Worm (Caenorhabditis elegans) whole organism, L1 larva: Measurements from ENCODE around the gene frpr-21.
A peak's percentile ranks its signal among the peaks of the same experiment; 100 is the strongest.

Source experiments
- C04F5.9 ChIP-seq: sonication (generic microtip); optimal IDR thresholded peaks from 2 replicates; lab custom pipeline; 2016; ENCODE audit warnings: missing genetic modification characterization, missing compliant biosample characterization
- C16A3.4 ChIP-seq: fragments of 150-350 bp; optimal IDR thresholded peaks from 2 replicates; lab custom pipeline; 2014; ENCODE audit warnings: missing biosample characterization, missing genetic modification characterization
- Y116A8C.19 ChIP-seq: sonication (generic microtip); optimal IDR thresholded peaks from 2 replicates; lab custom pipeline; 2016; ENCODE audit warnings: missing compliant biosample characterization, missing genetic modification characterization, borderline replicate concordance
- aha-1 ChIP-seq: fragments of 150-350 bp; optimal IDR thresholded peaks from 2 replicates; lab custom pipeline; 2014; ENCODE audit warnings: missing biosample characterization, missing genetic modification characterization
- aly-2 ChIP-seq: fragments of 150-350 bp; optimal IDR thresholded peaks from 2 replicates; lab custom pipeline; 2014; ENCODE audit warnings: missing biosample characterization, missing genetic modification characterization
- blmp-1 ChIP-seq: fragments of 150-350 bp; optimal IDR thresholded peaks from 2 replicates; lab custom pipeline; 2014; ENCODE audit warnings: missing biosample characterization, missing genetic modification characterization
- ceh-8 ChIP-seq: fragments of 200-800 bp; sonication (Bioruptor generic); optimal IDR thresholded peaks from 2 replicates; lab custom pipeline; 2018; ENCODE audit warnings: mild to moderate bottlenecking, missing genetic modification characterization, moderate library complexity, missing compliant biosample characterization
- ceh-82 ChIP-seq, 3 experiments: fragments of 150-350 bp in 1 of 3; sonication (generic microtip) in 2 of 3; optimal IDR thresholded peaks; 2 replicates each; lab custom pipeline; 2014 to 2017; ENCODE audit warnings: missing biosample characterization in 3 of 3, missing genetic modification characterization in 3 of 3
- ceh-88 ChIP-seq: fragments of 200-800 bp; sonication (Bioruptor generic); IDR thresholded peaks from 2 replicates; pipeline ENCODE4 v1.3.6; 2022; ENCODE audit warnings: missing genetic modification characterization, missing compliant biosample characterization
- ceh-90 ChIP-seq: sonication (generic microtip); optimal IDR thresholded peaks from 2 replicates; lab custom pipeline; 2016; ENCODE audit warnings: missing genetic modification characterization, missing compliant biosample characterization
- ces-1 ChIP-seq: fragments of 150-350 bp; optimal IDR thresholded peaks from 2 replicates; lab custom pipeline; 2014; ENCODE audit warnings: missing biosample characterization, missing genetic modification reagents, missing genetic modification characterization
- dpl-1 ChIP-seq, 3 experiments: fragments of 150-350 bp in 2 of 3; sonication (generic microtip) in 1 of 3; optimal IDR thresholded peaks; 2 replicates each; lab custom pipeline; 2014 to 2017; ENCODE audit warnings: missing biosample characterization in 3 of 3, missing genetic modification characterization in 3 of 3, missing genetic modification reagents in 3 of 3
- efl-1 ChIP-seq, 4 experiments: fragments of 150-350 bp; optimal IDR thresholded peaks in 3 of 4; peaks in 1 of 4; 1 replicate in 1 of 4; 2 replicates in 3 of 4; lab custom pipeline; 2014; ENCODE audit warnings: missing biosample characterization in 2 of 4, missing genetic modification characterization in 2 of 4, missing genetic modification reagents in 2 of 4
- efl-3 ChIP-seq: fragments of 200-800 bp; sonication (Bioruptor generic); optimal IDR thresholded peaks from 2 replicates; lab custom pipeline; 2018; ENCODE audit warnings: mild to moderate bottlenecking, missing genetic modification characterization, missing compliant biosample characterization
- egl-27 ChIP-seq, 2 experiments: fragments of 150-350 bp in 1 of 2; sonication (generic microtip); optimal IDR thresholded peaks; 3 replicates each; lab custom pipeline; 2017 to 2018; ENCODE audit warnings: missing biosample characterization in 2 of 2, missing genetic modification characterization in 2 of 2, missing genetic modification reagents in 2 of 2
- ets-5 ChIP-seq: fragments of 200-800 bp; sonication (Bioruptor generic); IDR thresholded peaks from 2 replicates; pipeline ENCODE4 v1.3.6; 2022; ENCODE audit warnings: missing genetic modification characterization, missing compliant biosample characterization
- fkh-10 ChIP-seq: sonication (generic microtip); optimal IDR thresholded peaks from 2 replicates; lab custom pipeline; 2017; ENCODE audit warnings: missing biosample characterization, missing genetic modification reagents, missing genetic modification characterization
- hlh-4 ChIP-seq: sonication (generic microtip); optimal IDR thresholded peaks from 2 replicates; lab custom pipeline; 2016; ENCODE audit warnings: mild to moderate bottlenecking, missing genetic modification characterization, missing compliant biosample characterization
- hpl-2 ChIP-seq: fragments of 150-350 bp; optimal IDR thresholded peaks from 2 replicates; lab custom pipeline; 2014; ENCODE audit warnings: missing biosample characterization, missing genetic modification reagents, missing genetic modification characterization
- jun-1 ChIP-seq: fragments of 150-350 bp; optimal IDR thresholded peaks from 2 replicates; lab custom pipeline; 2014; ENCODE audit warnings: missing biosample characterization, missing genetic modification reagents, missing genetic modification characterization
- lin-13 ChIP-seq: fragments of 150-350 bp; optimal IDR thresholded peaks from 2 replicates; lab custom pipeline; 2014; ENCODE audit warnings: missing biosample characterization, missing genetic modification reagents, missing genetic modification characterization
- lin-15B ChIP-seq: fragments of 150-350 bp; sonication (generic microtip); optimal IDR thresholded peaks from 3 replicates; lab custom pipeline; 2014; ENCODE audit warnings: missing biosample characterization, missing genetic modification characterization
- lin-35 ChIP-seq, 2 experiments: fragments of 150-350 bp; optimal IDR thresholded peaks; 2 replicates each; lab custom pipeline; 2014; ENCODE audit warnings: missing biosample characterization in 2 of 2, missing genetic modification characterization in 2 of 2, missing genetic modification reagents in 2 of 2
- lin-39 ChIP-seq: fragments of 150-350 bp; optimal IDR thresholded peaks from 2 replicates; lab custom pipeline; 2014; ENCODE audit warnings: missing biosample characterization, missing genetic modification reagents, missing genetic modification characterization
- lir-3 ChIP-seq: sonication (generic microtip); optimal IDR thresholded peaks from 2 replicates; lab custom pipeline; 2016; ENCODE audit warnings: mild to moderate bottlenecking, missing genetic modification characterization, moderate library complexity, missing compliant biosample characterization; ENCODE audit not compliant: poor library complexity
- lsy-2 ChIP-seq, 2 experiments: fragments of 150-350 bp; optimal IDR thresholded peaks; 2 replicates each; lab custom pipeline; 2014; ENCODE audit warnings: missing biosample characterization in 2 of 2, missing genetic modification characterization in 2 of 2
- mdl-1 ChIP-seq, 2 experiments: fragments of 150-350 bp; optimal IDR thresholded peaks; 2 replicates each; lab custom pipeline; 2014 to 2017; ENCODE audit warnings: missing biosample characterization in 2 of 2, missing genetic modification characterization in 2 of 2, inconsistent platforms in 1 of 2
- mef-2 ChIP-seq: fragments of 150-350 bp; optimal IDR thresholded peaks from 2 replicates; lab custom pipeline; 2014; ENCODE audit warnings: missing biosample characterization, missing genetic modification characterization
- mep-1 ChIP-seq: fragments of 150-350 bp; optimal IDR thresholded peaks from 2 replicates; lab custom pipeline; 2014; ENCODE audit warnings: missing biosample characterization, missing genetic modification characterization
- nhr-11 ChIP-seq: fragments of 150-350 bp; optimal IDR thresholded peaks from 2 replicates; lab custom pipeline; 2014; ENCODE audit warnings: missing biosample characterization, missing genetic modification characterization
- nhr-19 ChIP-seq: fragments of 200-800 bp; sonication (Bioruptor generic); conservative IDR thresholded peaks from 2 replicates; pipeline ENCODE4 v1.3.6; 2022; ENCODE audit warnings: missing genetic modification characterization, missing compliant biosample characterization
- nhr-237 ChIP-seq: fragments of 150-350 bp; optimal IDR thresholded peaks from 2 replicates; lab custom pipeline; 2014; ENCODE audit warnings: missing biosample characterization, missing genetic modification characterization
- nhr-28 ChIP-seq: fragments of 150-350 bp; optimal IDR thresholded peaks from 2 replicates; lab custom pipeline; 2014; ENCODE audit warnings: missing biosample characterization, missing genetic modification characterization
- nhr-47 ChIP-seq: sonication (generic microtip); optimal IDR thresholded peaks from 2 replicates; lab custom pipeline; 2016; ENCODE audit warnings: mild to moderate bottlenecking, missing genetic modification characterization, moderate library complexity, missing compliant biosample characterization
- nhr-76 ChIP-seq: sonication (generic microtip); optimal IDR thresholded peaks from 2 replicates; lab custom pipeline; 2017; ENCODE audit warnings: missing biosample characterization, missing genetic modification characterization
- nhr-77 ChIP-seq: fragments of 150-350 bp; optimal IDR thresholded peaks from 2 replicates; lab custom pipeline; 2014; ENCODE audit warnings: missing biosample characterization, missing genetic modification characterization
- nhr-85 ChIP-seq: sonication (generic microtip); peaks from one replicate; lab custom pipeline; 2016; ENCODE audit warnings: missing genetic modification characterization, inconsistent platforms, missing compliant biosample characterization
- nhr-90 ChIP-seq: sonication (generic microtip); optimal IDR thresholded peaks from 2 replicates; lab custom pipeline; 2016; ENCODE audit warnings: mild to moderate bottlenecking, missing genetic modification characterization, missing compliant biosample characterization; ENCODE audit not compliant: poor library complexity
- pax-3 ChIP-seq: fragments of 200-800 bp; sonication (Bioruptor generic); optimal IDR thresholded peaks from 2 replicates; lab custom pipeline; 2018; ENCODE audit warnings: mild to moderate bottlenecking, missing genetic modification characterization, moderate library complexity, missing compliant biosample characterization
- pqm-1 ChIP-seq: sonication (generic microtip); optimal IDR thresholded peaks from 3 replicates; lab custom pipeline; 2017; ENCODE audit warnings: missing biosample characterization, missing genetic modification characterization
- rnt-1 ChIP-seq: sonication (generic microtip); optimal IDR thresholded peaks from 2 replicates; lab custom pipeline; 2016; ENCODE audit warnings: mild to moderate bottlenecking, missing genetic modification characterization, moderate library complexity, missing compliant biosample characterization
- snpc-4 ChIP-seq: fragments of 150-350 bp; optimal IDR thresholded peaks from 2 replicates; lab custom pipeline; 2014; ENCODE audit warnings: missing biosample characterization, missing genetic modification characterization
- sox-4 ChIP-seq: sonication (generic microtip); optimal IDR thresholded peaks from 2 replicates; lab custom pipeline; 2016; ENCODE audit warnings: missing genetic modification characterization, missing compliant biosample characterization
- sup-37 ChIP-seq: fragments of 200-800 bp; sonication (Bioruptor generic); optimal IDR thresholded peaks from 2 replicates; lab custom pipeline; 2018; ENCODE audit warnings: mild to moderate bottlenecking, missing genetic modification characterization, missing compliant biosample characterization
- swsn-7 ChIP-seq: sonication (generic microtip); optimal IDR thresholded peaks from 2 replicates; lab custom pipeline; 2016; ENCODE audit warnings: missing genetic modification characterization, missing compliant biosample characterization
- tbx-2 ChIP-seq: sonication (generic microtip); optimal IDR thresholded peaks from 2 replicates; lab custom pipeline; 2016; ENCODE audit warnings: missing genetic modification characterization, missing compliant biosample characterization
- tlp-1 ChIP-seq: fragments of 150-350 bp; optimal IDR thresholded peaks from 2 replicates; lab custom pipeline; 2014; ENCODE audit warnings: missing biosample characterization, missing genetic modification characterization
- unc-130 ChIP-seq: fragments of 150-350 bp; optimal IDR thresholded peaks from 2 replicates; lab custom pipeline; 2017; ENCODE audit warnings: missing biosample characterization, missing genetic modification characterization, inconsistent platforms
- unc-62 ChIP-seq: fragments of 150-350 bp; optimal IDR thresholded peaks from 2 replicates; lab custom pipeline; 2014; ENCODE audit warnings: missing biosample characterization, missing genetic modification reagents, missing genetic modification characterization
- unc-86 ChIP-seq: sonication (generic microtip); optimal IDR thresholded peaks from 2 replicates; lab custom pipeline; 2016; ENCODE audit warnings: missing genetic modification characterization, missing compliant biosample characterization
- ztf-4 ChIP-seq: fragments of 150-350 bp; optimal IDR thresholded peaks from 2 replicates; lab custom pipeline; 2014; ENCODE audit warnings: missing biosample characterization, missing genetic modification characterization

Gene frpr-21

ce11 chrII:10384680-10385383, 37.0 kb downstream of the frpr-21 start, which contains the start of gene ztf-27 (continued):
- TF ChIP-seq ces-1 (GFP tag; lab: Kevin White, UChicago) (no peak), efl-3 (GFP tag; lab: Kevin White, UChicago) (no peak), jun-1 (peak; percentile 28), nhr-90 (tag; lab: Kevin White, UChicago) (peak; percentile 38), hlh-4 (tag; lab: Kevin White, UChicago) (no peak), nhr-11 (tag; lab: Kevin White, UChicago) (no peak), nhr-237 (tag; lab: Kevin White, UChicago) (no peak), pqm-1 (no peak), Y116A8C.19 (no peak), lin-39 (tag; lab: Kevin White, UChicago) (no peak), mef-2 (no peak), dpl-1 (GFP tag; optimal IDR thresholded peaks at IDR 0.05; lab: Kevin White, UChicago) (no peak), nhr-85 (tag; lab: Kevin White, UChicago) (peak; percentile 88), ceh-88 (GFP tag; lab: Robert Waterston, UW) (no peak), ceh-8 (GFP tag; lab: Kevin White, UChicago) (no peak), lin-15B (tag; lab: Kevin White, UChicago) (no peak), aha-1 (tag; lab: Kevin White, UChicago) (no peak), nhr-77 (tag; lab: Kevin White, UChicago) (no peak), blmp-1 (peak; percentile 82), lir-3 (tag; lab: Kevin White, UChicago) (peak; percentile 18), sox-4 (tag; lab: Kevin White, UChicago) (no peak), ztf-4 (tag; lab: Kevin White, UChicago) (no peak), nhr-76 (tag; lab: Kevin White, UChicago) (no peak), tbx-2 (tag; lab: Kevin White, UChicago) (no peak), lin-13 (GFP tag; lab: Kevin White, UChicago) (no peak), sup-37 (no peak), aly-2 (tag; lab: Kevin White, UChicago) (no peak), fkh-10 (GFP tag; lab: Kevin White, UChicago) (no peak), nhr-47 (tag; lab: Kevin White, UChicago) (peak; percentile 48), tlp-1 (tag; lab: Kevin White, UChicago) (no peak), mep-1 (peak; percentile 55), unc-130 (tag; lab: Kevin White, UChicago) (no peak), lin-35 (GFP tag; optimal IDR thresholded peaks at IDR 0.05; lab: Kevin White, UChicago) (peak in 1 of 2 experiments; percentile 50)

DNA sequence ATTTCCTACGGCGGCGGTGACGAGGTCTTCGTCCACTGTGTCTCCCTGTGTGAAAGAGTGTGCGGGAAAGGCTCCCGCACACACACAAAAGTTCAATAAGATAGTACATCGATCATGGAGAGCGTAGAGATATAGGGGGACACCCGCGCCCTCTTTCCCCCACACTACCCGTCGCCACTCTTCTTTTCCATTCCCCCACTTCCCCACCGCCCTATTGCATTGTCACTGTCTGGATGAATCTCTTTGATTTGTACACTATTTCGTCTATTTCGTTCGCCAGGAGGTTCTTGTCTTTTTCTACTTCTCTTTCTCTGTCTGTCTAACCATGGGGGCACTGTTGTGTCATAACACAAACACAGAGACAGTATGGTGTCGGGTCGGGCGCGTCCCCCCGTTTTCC, 39.6 kb downstream of the frpr-21 start:
- peak in 1 of 2 experiments; percentile 62 for TF ChIP-seq mdl-1 (tag; optimal IDR thresholded peaks at IDR 0.05; lab: Kevin White, UChicago)
- peak; percentile 20 for TF ChIP-seq lin-13 (GFP tag; lab: Kevin White, UChicago)
- no peak for TF ChIP-seq C04F5.9 (tag; lab: Kevin White, UChicago)
- TF ChIP-seq efl-1 (optimal IDR thresholded peaks at IDR 0.05; lab: Kevin White, UChicago): peak; percentile 37 to 41
- peak; percentile 9 to 95 for TF ChIP-seq efl-1 (GFP tag; optimal IDR thresholded peaks at IDR 0.05 in 1 of 2; lab: Kevin White, UChicago)
- TF ChIP-seq ceh-90 (tag; lab: Kevin White, UChicago): no peak
- no peak for TF ChIP-seq hpl-2 (GFP tag; lab: Kevin White, UChicago)
- TF ChIP-seq nhr-77 (tag; lab: Kevin White, UChicago): peak; percentile 27
- TF ChIP-seq blmp-1: peak; percentile 72
- TF ChIP-seq rnt-1 (tag; lab: Kevin White, UChicago): peak; percentile 60
- TF ChIP-seq mep-1: peak; percentile 42
- peak; percentile 66 for TF ChIP-seq nhr-19 (GFP tag; lab: Robert Waterston, UW)
- TF ChIP-seq C16A3.4 (tag; lab: Kevin White, UChicago): peak; percentile 27
- TF ChIP-seq snpc-4 (tag; lab: Kevin White, UChicago): peak; percentile 11
- TF ChIP-seq ztf-4 (tag; lab: Kevin White, UChicago): no peak
- no peak for TF ChIP-seq unc-86
- peak in 2 of 3 experiments; percentile 30 to 49 for TF ChIP-seq ceh-82 (tag; optimal IDR thresholded peaks at IDR 0.05; lab: Kevin White, UChicago)
- TF ChIP-seq unc-62 (GFP tag; lab: Kevin White, UChicago): no peak
- peak in 1 of 2 experiments; percentile 39 for TF ChIP-seq egl-27 (tag; optimal IDR thresholded peaks at IDR 0.05; lab: Kevin White, UChicago)
- TF ChIP-seq ets-5: no peak
- TF ChIP-seq nhr-28 (tag; lab: Kevin White, UChicago): no peak
- peak; percentile 11 to 65 for TF ChIP-seq lsy-2 (tag; optimal IDR thresholded peaks at IDR 0.05; lab: Kevin White, UChicago)
- TF ChIP-seq pax-3 (tag; lab: Kevin White, UChicago): no peak
- TF ChIP-seq tbx-2 (tag; lab: Kevin White, UChicago): peak; percentile 28
- TF ChIP-seq ceh-88 (GFP tag; lab: Robert Waterston, UW): no peak
- TF ChIP-seq aha-1 (tag; lab: Kevin White, UChicago): no peak
- TF ChIP-seq swsn-7 (tag; lab: Kevin White, UChicago): peak; percentile 57
